Worm (Caenorhabditis elegans): ENCODE measurements around the gene nep-21.

The nep-21 gene

ce11 chrV:14267326-14267942, 41.2 kb upstream of the nep-21 start:
- no peak for TF ChIP-seq pqm-1 (tag; optimal IDR thresholded peaks at IDR 0.05)
- no peak for TF ChIP-seq D1046.2 (GFP tag; IDR thresholded peaks at IDR 0.05)
- no peak for TF ChIP-seq nhr-6 (tag; optimal IDR thresholded peaks at IDR 0.05)
- TF ChIP-seq madf-5 (GFP tag; IDR thresholded peaks at IDR 0.05), result no peak
- TF ChIP-seq T20F7.1 (GFP tag; optimal IDR thresholded peaks at IDR 0.05), result no peak
- no peak for TF ChIP-seq unc-62 (GFP tag; optimal IDR thresholded peaks at IDR 0.05 in 1 of 2)
- TF ChIP-seq unc-62 (tag; optimal IDR thresholded peaks at IDR 0.05), result no peak
- no peak for TF ChIP-seq ztf-11 (tag; optimal IDR thresholded peaks at IDR 0.05)
- no peak for TF ChIP-seq aha-1 (tag)
- no peak for TF ChIP-seq ZK546.5 (tag; optimal IDR thresholded peaks at IDR 0.05)
- TF ChIP-seq arid-1 (GFP tag; conservative IDR thresholded peaks at IDR 0.05), result 0 out of 2 replicates have a peak, but pooled peaks have one; percentile 9
- no peak for TF ChIP-seq mes-2 (tag; optimal IDR thresholded peaks at IDR 0.05; ENCODE audit: poor library complexity, severe bottlenecking)
- TF ChIP-seq T26A8.4 (GFP tag; IDR thresholded peaks at IDR 0.05), result no peak; the same call in 1 of the 2 replicates
- TF ChIP-seq Y48G9A.11 (GFP tag; IDR thresholded peaks at IDR 0.05), result peak; percentile 74; the same call in 1 of the 2 replicates
- TF ChIP-seq snpc-1.2 (GFP tag; IDR thresholded peaks at IDR 0.05), result peak; percentile 82
- no peak for TF ChIP-seq egl-27 (tag; optimal IDR thresholded peaks at IDR 0.05)
- no peak for TF ChIP-seq nhr-28 (tag; optimal IDR thresholded peaks at IDR 0.05)
- TF ChIP-seq daf-16 (GFP tag; optimal IDR thresholded peaks at IDR 0.05), result no peak
- TF ChIP-seq daf-16 (tag; optimal IDR thresholded peaks at IDR 0.05), result no peak
- no peak for TF ChIP-seq spr-1 (tag; optimal IDR thresholded peaks at IDR 0.05)
- TF ChIP-seq jun-1 (tag; optimal IDR thresholded peaks at IDR 0.05), result no peak
- peak; percentile 28 for TF ChIP-seq F49E8.2 (tag; optimal IDR thresholded peaks at IDR 0.05; ENCODE audit: borderline replicate concordance)
- no peak for TF ChIP-seq ceh-62 (tag; optimal IDR thresholded peaks at IDR 0.05)
- TF ChIP-seq mxl-3 (GFP tag; optimal IDR thresholded peaks at IDR 0.05), result no peak

DNA sequence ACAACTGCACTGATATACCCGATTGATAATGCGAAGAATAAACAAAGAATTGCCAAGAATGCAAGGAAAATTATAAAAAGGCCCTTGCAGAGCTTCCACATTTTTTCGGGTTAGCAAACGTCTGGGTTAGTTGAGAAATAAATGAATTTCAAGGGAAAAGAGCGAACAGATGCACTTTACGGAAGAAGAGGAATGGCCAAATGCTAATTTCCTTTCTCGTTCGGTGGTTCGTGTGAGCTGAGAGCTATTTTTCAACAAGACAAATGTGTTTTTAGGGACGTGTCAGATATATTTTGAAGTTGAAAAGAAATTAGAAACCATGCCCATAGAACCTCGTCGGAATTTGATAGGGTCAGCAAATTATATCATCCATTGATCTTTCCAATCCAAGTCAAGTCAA, 34.6 kb upstream of the nep-21 start, which contains the start of gene F40G12.2:
TSS of gene F40G12.2 (minus strand) at position 101 of the 400 bp plus-strand sequence.
- no peak for TF ChIP-seq daf-16 (GFP tag; optimal IDR thresholded peaks at IDR 0.05)
- no peak for TF ChIP-seq daf-16 (tag; optimal IDR thresholded peaks at IDR 0.05)
- no peak for TF ChIP-seq lin-38 (GFP tag; IDR thresholded peaks at IDR 0.05)
- no peak for TF ChIP-seq nhr-77 (tag; optimal IDR thresholded peaks at IDR 0.05)
- no peak for TF ChIP-seq nhr-237 (tag; optimal IDR thresholded peaks at IDR 0.05)
- TF ChIP-seq ceh-32 (tag; optimal IDR thresholded peaks at IDR 0.05; ENCODE audit: poor library complexity), result no peak
- no peak for TF ChIP-seq daf-19 (GFP tag; conservative IDR thresholded peaks at IDR 0.05)
- no peak for TF ChIP-seq hif-1 (tag; optimal IDR thresholded peaks at IDR 0.05)

DNA sequence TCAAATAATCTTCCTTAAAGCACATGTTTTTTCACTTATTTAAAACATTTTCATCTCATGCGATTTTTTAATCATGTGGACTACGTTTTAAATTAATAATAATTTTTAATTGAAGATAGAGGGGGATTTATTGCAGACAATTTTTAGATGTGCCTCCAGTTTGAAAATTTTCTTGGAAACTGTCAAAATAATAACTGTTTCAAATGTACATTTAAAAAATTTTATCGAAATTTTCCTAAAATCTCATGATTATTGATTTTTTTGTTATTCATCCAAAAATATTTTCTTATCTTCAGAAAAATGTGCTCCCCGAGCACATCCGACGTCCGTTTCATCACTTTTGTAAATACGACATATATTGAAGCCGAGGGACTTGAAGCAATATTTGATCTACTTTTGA, 30.5 kb upstream of the nep-21 start, which contains the start of gene sre-8:
TSS of gene sre-8 (plus strand) at position 301 of the 400 bp plus-strand sequence.
- TF ChIP-seq nhr-28 (tag; optimal IDR thresholded peaks at IDR 0.05) (no peak), tag-97 (GFP tag; IDR thresholded peaks at IDR 0.05) (no peak), Y105C5A.15 (GFP tag; IDR thresholded peaks at IDR 0.05) (no peak), Y5F2A.4 (GFP tag; optimal IDR thresholded peaks at IDR 0.05) (no peak), vab-7 (GFP tag; IDR thresholded peaks at IDR 0.05) (no peak), nhr-48 (tag; optimal IDR thresholded peaks at IDR 0.05) (no peak), mdl-1 (tag; optimal IDR thresholded peaks at IDR 0.05) (no peak), sdz-12 (GFP tag; optimal IDR thresholded peaks at IDR 0.05) (no peak), unc-62 (GFP tag; optimal IDR thresholded peaks at IDR 0.05 in 1 of 2) (no peak), unc-62 (tag; optimal IDR thresholded peaks at IDR 0.05) (no peak), php-3 (GFP tag; IDR thresholded peaks at IDR 0.05) (no peak), ces-1 (GFP tag; optimal IDR thresholded peaks at IDR 0.05) (no peak), fkh-10 (GFP tag; optimal IDR thresholded peaks at IDR 0.05) (no peak), ceh-44 (GFP tag; IDR thresholded peaks at IDR 0.05) (no peak), tra-1 (GFP tag; IDR thresholded peaks at IDR 0.05) (no peak), cey-2 (tag; optimal IDR thresholded peaks at IDR 0.05; ENCODE audit: borderline replicate concordance, insufficient read depth) (no peak), ZK546.5 (tag; optimal IDR thresholded peaks at IDR 0.05) (no peak), ZK337.2 (GFP tag; IDR thresholded peaks at IDR 0.05) (no peak), Y48G9A.11 (GFP tag; IDR thresholded peaks at IDR 0.05) (no peak)
